Fruit fly (Drosophila melanogaster) S2 (cell line): ENCODE results near the gene Scsalpha1.

ENCODE experiments used
- CG8478 ChIP-seq: fragments of >200 bp; optimal IDR thresholded peaks from 2 replicates; lab custom pipeline; 2018
- CTCF ChIP-seq, 2 experiments: fragments of >200 bp; optimal IDR thresholded peaks; 2 replicates each; lab custom pipeline; 2018

DNA sequence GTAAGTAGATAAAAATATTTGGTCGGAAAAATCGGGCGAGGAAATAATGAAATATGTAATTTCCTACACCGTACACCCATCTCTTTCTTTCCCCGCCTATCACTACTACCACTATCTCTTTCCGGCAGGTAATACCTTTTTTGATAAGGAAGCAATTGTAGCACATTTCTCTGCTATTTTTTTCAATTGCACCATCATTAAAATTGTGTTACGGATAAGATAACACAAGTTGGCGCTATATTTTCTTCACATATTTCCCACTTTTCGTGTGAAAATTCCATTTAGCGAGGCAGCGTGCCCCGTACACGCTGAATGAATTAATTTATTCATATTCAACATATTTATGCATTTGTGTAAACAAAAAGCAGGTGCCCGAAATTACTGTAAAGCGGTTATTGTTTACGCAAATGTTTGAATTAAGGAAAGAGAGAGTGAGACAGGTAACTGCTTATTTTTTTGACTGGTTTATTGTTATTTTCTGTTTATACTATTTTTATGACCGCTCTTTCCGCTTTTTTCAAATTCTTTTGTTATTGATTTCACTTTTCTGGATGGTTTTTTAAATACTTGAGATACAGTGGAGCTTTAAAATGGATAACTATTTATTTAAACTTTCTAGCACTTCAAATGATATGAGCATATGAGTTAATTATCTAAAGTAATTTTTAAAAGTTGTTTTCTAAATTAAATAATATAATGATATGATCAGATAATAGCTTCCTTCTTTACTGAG lies 27.5 kb upstream of the Scsalpha1 start:
- no peak for TF ChIP-seq CTCF (optimal IDR thresholded peaks at IDR 0.05; lab: Kevin White, UChicago)
- TF ChIP-seq CG8478: no peak
